Worm (Caenorhabditis elegans) whole organism, early embryonic: ENCODE data around the gene Y42H9AR.2.

Source experiments
- ama-1 ChIP-seq: fragments of 150-350 bp; optimal IDR thresholded peaks from 2 replicates; lab custom pipeline; 2014
- hmbx-1 ChIP-seq: sonication (generic microtip); optimal IDR thresholded peaks from 2 replicates; lab custom pipeline; 2016; ENCODE audit warnings: mild to moderate bottlenecking, missing genetic modification characterization, missing compliant biosample characterization

- TF ChIP-seq hmbx-1 (no peak), ama-1 (lab: Kevin White, UChicago) (no peak)
These were observed 31.4 kb upstream of the Y42H9AR.2 start for ce11 chrIV:8068280-8068679.
